Worm (Caenorhabditis elegans): ENCODE data around the gene prdx-6.

The prdx-6 gene

ce11 chrIV:178696-179095, 39.7 kb upstream of the prdx-6 start, which contains the start of gene tcl-2:
Gene tcl-2 (plus strand): TSS chrIV:179083.
- TF ChIP-seq mdl-1 (tag; optimal IDR thresholded peaks at IDR 0.05) = no peak
- no peak for TF ChIP-seq pqm-1 (tag; optimal IDR thresholded peaks at IDR 0.05)
- no peak for TF ChIP-seq lim-7 (GFP tag; IDR thresholded peaks at IDR 0.05)
- TF ChIP-seq lin-13 (GFP tag; optimal IDR thresholded peaks at IDR 0.05) = no peak
- no peak for TF ChIP-seq egl-27 (tag; optimal IDR thresholded peaks at IDR 0.05)
- TF ChIP-seq F44E2.7 (GFP tag; IDR thresholded peaks at IDR 0.05) = no peak
- no peak for TF ChIP-seq snpc-1.2 (GFP tag; IDR thresholded peaks at IDR 0.05)
- no peak for TF ChIP-seq daf-12 (tag; optimal IDR thresholded peaks at IDR 0.05)
- TF ChIP-seq F10B5.3 (tag; optimal IDR thresholded peaks at IDR 0.05) = no peak
- TF ChIP-seq tra-1 (GFP tag; IDR thresholded peaks at IDR 0.05) = no peak
- no peak for TF ChIP-seq nhr-25 (tag; optimal IDR thresholded peaks at IDR 0.05; ENCODE audit: borderline replicate concordance, insufficient read depth)
- no peak for TF ChIP-seq T26A8.4 (GFP tag; IDR thresholded peaks at IDR 0.05)

ce11 chrIV:179700-180099, 38.7 kb upstream of the prdx-6 start:
- TF ChIP-seq rbr-2 (tag; optimal IDR thresholded peaks at IDR 0.05) = no peak
- no peak for TF ChIP-seq fos-1 (tag; optimal IDR thresholded peaks at IDR 0.05)
- no peak for TF ChIP-seq hlh-11 (tag; optimal IDR thresholded peaks at IDR 0.05)
- no peak for TF ChIP-seq unc-130 (GFP tag; optimal IDR thresholded peaks at IDR 0.05)
- no peak for TF ChIP-seq F44E2.7 (GFP tag; IDR thresholded peaks at IDR 0.05)
- no peak for TF ChIP-seq ces-1 (GFP tag; optimal IDR thresholded peaks at IDR 0.05)
- TF ChIP-seq nhr-10 (tag; optimal IDR thresholded peaks at IDR 0.05) = no peak
- no peak for TF ChIP-seq Y75B8A.6 (GFP tag; IDR thresholded peaks at IDR 0.05)
- no peak for TF ChIP-seq mdt-29 (GFP tag; IDR thresholded peaks at IDR 0.05)
- no peak for TF ChIP-seq cey-2 (tag; optimal IDR thresholded peaks at IDR 0.05; ENCODE audit: borderline replicate concordance, insufficient read depth)
- no peak for TF ChIP-seq nhr-102 (tag; optimal IDR thresholded peaks at IDR 0.05)
- no peak for TF ChIP-seq ZK337.2 (GFP tag; IDR thresholded peaks at IDR 0.05)
- no peak for TF ChIP-seq nhr-11 (tag; optimal IDR thresholded peaks at IDR 0.05)
- TF ChIP-seq ztf-7 (tag; optimal IDR thresholded peaks at IDR 0.05) = no peak
- no peak for TF ChIP-seq mep-1 (tag; optimal IDR thresholded peaks at IDR 0.05)
- no peak for TF ChIP-seq dve-1 (tag; optimal IDR thresholded peaks at IDR 0.05; ENCODE audit: insufficient read depth)
- TF ChIP-seq Y105C5A.15 (GFP tag; IDR thresholded peaks at IDR 0.05) = no peak
- TF ChIP-seq nhr-76 (tag; optimal IDR thresholded peaks at IDR 0.05) = no peak
- no peak for TF ChIP-seq madf-9 (GFP tag; conservative IDR thresholded peaks at IDR 0.05)

- peak; percentile 59 for TF ChIP-seq aha-1 (tag)
- TF ChIP-seq R02D3.7 (tag; optimal IDR thresholded peaks at IDR 0.05) = no peak
- TF ChIP-seq daf-19 (GFP tag; conservative IDR thresholded peaks at IDR 0.05) = no peak
- no peak for TF ChIP-seq nhr-76 (tag; optimal IDR thresholded peaks at IDR 0.05)
- no peak for TF ChIP-seq ZK546.5 (tag; optimal IDR thresholded peaks at IDR 0.05)
- no peak for TF ChIP-seq gei-8 (GFP tag; optimal IDR thresholded peaks at IDR 0.05)
Observed at ce11 chrIV:183519-183918, 34.8 kb upstream of the prdx-6 start.

- TF ChIP-seq unc-62 (GFP tag; optimal IDR thresholded peaks at IDR 0.05 in 1 of 2) (peak in 1 of 2 experiments; percentile 63), unc-62 (tag; optimal IDR thresholded peaks at IDR 0.05) (no peak), fkh-10 (GFP tag; optimal IDR thresholded peaks at IDR 0.05) (no peak)
Observed at ce11 chrIV:184184-184583, 34.2 kb upstream of the prdx-6 start, which contains the start of gene pnc-1. Gene pnc-1 (plus strand): TSS chrIV:184484.
